Worm (Caenorhabditis elegans): Measurements from ENCODE around the gene C28D4.4.

Gene C28D4.4

DNA sequence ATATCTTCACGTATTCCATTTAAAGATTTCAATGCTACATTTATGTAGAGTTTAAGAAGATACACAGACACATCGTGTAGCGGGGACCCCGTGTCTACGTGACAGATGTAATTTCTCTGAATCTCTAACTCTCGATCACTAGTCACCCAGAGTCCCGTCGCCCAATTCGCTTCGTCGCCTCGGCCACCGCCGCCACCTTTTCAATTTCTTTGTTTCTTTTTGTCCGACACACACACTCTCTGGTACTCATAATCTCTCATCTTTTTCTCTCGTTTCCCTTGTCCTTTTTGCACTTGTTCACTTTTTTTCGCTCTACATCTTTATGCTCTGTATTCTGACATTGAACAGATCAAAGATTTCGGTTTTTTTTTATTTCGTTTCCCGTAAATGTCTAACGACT, 26.4 kb downstream of the C28D4.4 start:
- TF ChIP-seq hmg-1.1 (GFP tag; IDR thresholded peaks at IDR 0.05) (no peak; the same call in 1 of the 2 replicates), unc-39 (tag; optimal IDR thresholded peaks at IDR 0.05) (no peak), Y5F2A.4 (GFP tag; optimal IDR thresholded peaks at IDR 0.05) (no peak), ZK337.2 (GFP tag; IDR thresholded peaks at IDR 0.05) (no peak), nhr-10 (tag; optimal IDR thresholded peaks at IDR 0.05) (peak; percentile 27), snpc-1.2 (GFP tag; IDR thresholded peaks at IDR 0.05) (no peak), saeg-2 (GFP tag; IDR thresholded peaks at IDR 0.05) (0 out of 2 replicates have a peak, but pooled peaks have one; percentile 31), cey-2 (tag; optimal IDR thresholded peaks at IDR 0.05; ENCODE audit: borderline replicate concordance, insufficient read depth) (peak; percentile 64), skn-1 (tag; optimal IDR thresholded peaks at IDR 0.05) (no peak), nhr-6 (tag; optimal IDR thresholded peaks at IDR 0.05) (peak; percentile 26), madf-5 (GFP tag; IDR thresholded peaks at IDR 0.05) (no peak), unc-62 (GFP tag; optimal IDR thresholded peaks at IDR 0.05 in 1 of 2) (peak in 1 of 2 experiments; percentile 97), unc-62 (tag; optimal IDR thresholded peaks at IDR 0.05) (no peak), dmd-8 (GFP tag; IDR thresholded peaks at IDR 0.05) (no peak), unc-130 (GFP tag; optimal IDR thresholded peaks at IDR 0.05) (no peak), tag-97 (GFP tag; IDR thresholded peaks at IDR 0.05) (no peak), nhr-28 (tag; optimal IDR thresholded peaks at IDR 0.05) (peak; percentile 94), Y48G9A.11 (GFP tag; IDR thresholded peaks at IDR 0.05) (no peak), nhr-111 (GFP tag; optimal IDR thresholded peaks at IDR 0.05) (no peak), mdl-1 (tag; optimal IDR thresholded peaks at IDR 0.05) (peak; percentile 27 to 84), aha-1 (tag) (peak; percentile 100), F37D6.2 (tag; optimal IDR thresholded peaks at IDR 0.05) (no peak), spr-1 (tag; optimal IDR thresholded peaks at IDR 0.05) (no peak), dmd-9 (GFP tag; IDR thresholded peaks at IDR 0.05) (no peak), daf-16 (GFP tag; optimal IDR thresholded peaks at IDR 0.05) (no peak), daf-16 (tag; optimal IDR thresholded peaks at IDR 0.05) (peak; percentile 56), Y105C5A.15 (GFP tag; IDR thresholded peaks at IDR 0.05) (no peak), pha-4 (GFP tag; IDR thresholded peaks at IDR 0.05) (0 out of 2 replicates have a peak, but pooled peaks have one; percentile 44), pha-4 (tag; optimal IDR thresholded peaks at IDR 0.05) (no peak), tra-1 (GFP tag; IDR thresholded peaks at IDR 0.05) (peak; percentile 78), rbr-2 (tag; optimal IDR thresholded peaks at IDR 0.05) (peak; percentile 65), sdz-12 (GFP tag; optimal IDR thresholded peaks at IDR 0.05) (no peak), egl-27 (tag; optimal IDR thresholded peaks at IDR 0.05) (no peak), hlh-11 (tag; optimal IDR thresholded peaks at IDR 0.05) (peak; percentile 90), Y75B8A.6 (GFP tag; IDR thresholded peaks at IDR 0.05) (no peak), F44E2.7 (GFP tag; IDR thresholded peaks at IDR 0.05) (no peak), hif-1 (tag; optimal IDR thresholded peaks at IDR 0.05) (peak; percentile 84 to 99), zip-2 (tag; optimal IDR thresholded peaks at IDR 0.05) (no peak), lin-29 (GFP tag; IDR thresholded peaks at IDR 0.05) (0 out of 2 replicates have a peak, but pooled peaks have one; percentile 14), attf-4 (tag; optimal IDR thresholded peaks at IDR 0.05) (no peak), mxl-2 (GFP tag; conservative IDR thresholded peaks at IDR 0.05) (no peak), vab-7 (GFP tag; IDR thresholded peaks at IDR 0.05) (no peak), jun-1 (tag; optimal IDR thresholded peaks at IDR 0.05) (peak; percentile 18), ceh-28 (tag; optimal IDR thresholded peaks at IDR 0.05) (no peak), snpc-4 (tag; optimal IDR thresholded peaks at IDR 0.05) (no peak), daf-12 (tag; optimal IDR thresholded peaks at IDR 0.05) (no peak), lim-7 (GFP tag; IDR thresholded peaks at IDR 0.05) (no peak), F26F4.8 (GFP tag; conservative IDR thresholded peaks at IDR 0.05) (no peak), spr-3 (GFP tag; optimal IDR thresholded peaks at IDR 0.05) (no peak), ces-1 (GFP tag; optimal IDR thresholded peaks at IDR 0.05) (no peak), lsy-2 (tag; optimal IDR thresholded peaks at IDR 0.05) (peak; percentile 70 to 79), T20F7.1 (GFP tag; optimal IDR thresholded peaks at IDR 0.05) (no peak), ceh-32 (tag; optimal IDR thresholded peaks at IDR 0.05; ENCODE audit: poor library complexity) (no peak)
